Worm (Caenorhabditis elegans): ENCODE results near the gene C08B11.9.

DNA sequence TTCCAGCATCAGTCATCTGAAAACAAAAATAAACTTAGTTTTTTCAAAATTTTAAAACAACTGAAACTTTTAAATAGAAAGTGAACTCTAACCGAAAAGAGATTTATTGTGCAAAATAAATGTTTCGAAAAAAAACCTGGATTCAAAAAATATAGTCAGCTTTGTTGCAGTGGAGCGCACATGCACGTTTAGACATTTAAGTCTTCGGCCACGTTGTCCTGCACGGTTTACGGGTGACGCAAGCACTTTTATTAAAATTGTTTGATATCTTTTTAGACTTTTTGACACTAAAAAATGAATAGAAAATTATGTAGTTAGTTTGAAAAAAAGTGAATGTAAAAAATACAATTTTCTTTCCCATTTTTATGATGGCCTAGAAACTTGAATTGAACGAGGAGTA lies 1.4 kb upstream of the C08B11.9 start, which contains the start of the genes ubh-4 and algn-6:
- TF ChIP-seq pag-3 (tag; optimal IDR thresholded peaks at IDR 0.05; ENCODE audit: borderline replicate concordance) (no peak), pha-4 (tag; optimal IDR thresholded peaks at IDR 0.05) (no peak), fkh-10 (GFP tag; optimal IDR thresholded peaks at IDR 0.05) (no peak), ref-2 (tag; optimal IDR thresholded peaks at IDR 0.05) (peak; percentile 30)
